In genomic region chr3R:6405674-6406565, dm6 we compare ENCODE assay signal across 3 fruit fly cellular contexts.
TF ChIP-seq lines count a peak whose summit lies in the region.

Gene Dmtn, minus strand, starts transcription at chr3R:6405895.

TF ChIP-seq in whole organism, adult, 20 proteins besides CTCF, POLR2A, EP300 and RAD21 (continued from another document):
- no peak for TF ChIP-seq cnc (optimal IDR thresholded peaks at IDR 0.05; lab: Kevin White, UChicago)
- TF ChIP-seq CG12768 (GFP tag; optimal IDR thresholded peaks at IDR 0.05; lab: Kevin White, UChicago), result peak; percentile 27

TF ChIP-seq in whole organism, embryonic, 481 proteins besides CTCF, POLR2A, EP300 and RAD21 (continued from another document and continues in another):
- TF ChIP-seq Sin3A (optimal IDR thresholded peaks at IDR 0.05; lab: Kevin White, UChicago), result peak; percentile 33
- TF ChIP-seq jumu (GFP tag; optimal IDR thresholded peaks at IDR 0.05; lab: Kevin White, UChicago), result no peak
- no peak for TF ChIP-seq chm (GFP tag; IDR thresholded peaks at IDR 0.05; lab: Robert Waterston, UW)
- TF ChIP-seq dm (GFP tag; optimal IDR thresholded peaks at IDR 0.05; lab: Kevin White, UChicago), result peak; percentile 0
- TF ChIP-seq Dip3 (GFP tag; optimal IDR thresholded peaks at IDR 0.05; lab: Kevin White, UChicago), result no peak
- TF ChIP-seq bsh (GFP tag; optimal IDR thresholded peaks at IDR 0.05; lab: Kevin White, UChicago), result peak in 1 of 2 experiments; percentile 20
- TF ChIP-seq CG1024 (GFP tag; IDR thresholded peaks at IDR 0.05; lab: Robert Waterston, UW), result no peak
- no peak for TF ChIP-seq danr (GFP tag; IDR thresholded peaks at IDR 0.05; lab: Robert Waterston, UW)
- TF ChIP-seq TFAM (GFP tag; optimal IDR thresholded peaks at IDR 0.05; lab: Kevin White, UChicago), result peak; percentile 24
- TF ChIP-seq fd96Cb (tag; optimal IDR thresholded peaks at IDR 0.05; lab: Kevin White, UChicago), result no peak
- TF ChIP-seq CG7556 (GFP tag; optimal IDR thresholded peaks at IDR 0.05; lab: Kevin White, UChicago), result peak; percentile 35
- peak; percentile 71 for TF ChIP-seq CG4282 (GFP tag; optimal IDR thresholded peaks at IDR 0.05; lab: Kevin White, UChicago)
- TF ChIP-seq CG12769 (tag; optimal IDR thresholded peaks at IDR 0.05; lab: Kevin White, UChicago), result no peak
- no peak for TF ChIP-seq CG2889 (GFP tag; IDR thresholded peaks at IDR 0.05; lab: Robert Waterston, UW)
- TF ChIP-seq CG15696 (tag; optimal IDR thresholded peaks at IDR 0.05; lab: Kevin White, UChicago), result peak; percentile 16
- no peak for TF ChIP-seq Hey (tag; optimal IDR thresholded peaks at IDR 0.05; lab: Kevin White, UChicago)
- no peak for TF ChIP-seq Ptx1 (GFP tag; IDR thresholded peaks at IDR 0.05; lab: Robert Waterston, UW)
- TF ChIP-seq CG18011 (GFP tag; optimal IDR thresholded peaks at IDR 0.05; lab: Kevin White, UChicago), result no peak
- TF ChIP-seq D19A (tag; optimal IDR thresholded peaks at IDR 0.05; lab: Kevin White, UChicago), result no peak
- TF ChIP-seq cg (GFP tag; optimal IDR thresholded peaks at IDR 0.05; lab: Kevin White, UChicago), result peak; percentile 62
- no peak for TF ChIP-seq toy (GFP tag; IDR thresholded peaks at IDR 0.05; lab: Robert Waterston, UW)
- TF ChIP-seq CG4854 (GFP tag; optimal IDR thresholded peaks at IDR 0.05; lab: Kevin White, UChicago), result no peak
- TF ChIP-seq Myb (GFP tag; optimal IDR thresholded peaks at IDR 0.05; lab: Kevin White, UChicago), result peak; percentile 37
- TF ChIP-seq her (GFP tag; optimal IDR thresholded peaks at IDR 0.05; lab: Kevin White, UChicago), result peak; percentile 10
- peak; percentile 38 for TF ChIP-seq mirr (GFP tag; optimal IDR thresholded peaks at IDR 0.05; lab: Kevin White, UChicago)
- no peak for TF ChIP-seq CG10979 (tag; optimal IDR thresholded peaks at IDR 0.05; lab: Kevin White, UChicago)
- peak; percentile 64 for TF ChIP-seq gfzf (GFP tag; optimal IDR thresholded peaks at IDR 0.05; lab: Kevin White, UChicago)
- TF ChIP-seq CHES-1-like (GFP tag; optimal IDR thresholded peaks at IDR 0.05; lab: Kevin White, UChicago), result peak; percentile 24
- TF ChIP-seq phol (tag; optimal IDR thresholded peaks at IDR 0.05; lab: Kevin White, UChicago), result peak; percentile 51
- TF ChIP-seq wdn (GFP tag; IDR thresholded peaks at IDR 0.05; lab: Robert Waterston, UW), result no peak
- TF ChIP-seq Doc2 (GFP tag; IDR thresholded peaks at IDR 0.05; lab: Robert Waterston, UW), result no peak
- peak; percentile 12 for TF ChIP-seq Sox102F (GFP tag; optimal IDR thresholded peaks at IDR 0.05; lab: Kevin White, UChicago)
- TF ChIP-seq oc (tag; optimal IDR thresholded peaks at IDR 0.05; lab: Kevin White, UChicago), result peak; percentile 29
- peak; percentile 1 for TF ChIP-seq bigmax (GFP tag; optimal IDR thresholded peaks at IDR 0.05; lab: Kevin White, UChicago)
- TF ChIP-seq ems (GFP tag; optimal IDR thresholded peaks at IDR 0.05; lab: Kevin White, UChicago), result peak; percentile 6
- TF ChIP-seq prd (optimal IDR thresholded peaks at IDR 0.05; lab: Kevin White, UChicago), result no peak
- no peak for TF ChIP-seq prd (GFP tag; IDR thresholded peaks at IDR 0.05; lab: Robert Waterston, UW)
- TF ChIP-seq CG43689 (GFP tag; IDR thresholded peaks at IDR 0.05; lab: Robert Waterston, UW), result no peak
- peak; percentile 44 for TF ChIP-seq CG13775 (GFP tag; optimal IDR thresholded peaks at IDR 0.05; lab: Kevin White, UChicago)
- no peak for TF ChIP-seq hb (GFP tag; IDR thresholded peaks at IDR 0.05; lab: Robert Waterston, UW; ENCODE audit: partially characterized antibody)
- TF ChIP-seq Rfx (GFP tag; IDR thresholded peaks at IDR 0.05; lab: Robert Waterston, UW), result no peak
- TF ChIP-seq exex (tag; optimal IDR thresholded peaks at IDR 0.05; lab: Kevin White, UChicago), result no peak
- TF ChIP-seq tap (tag; optimal IDR thresholded peaks at IDR 0.05; lab: Kevin White, UChicago), result peak; percentile 2
- no peak for TF ChIP-seq CG10462 (GFP tag; optimal IDR thresholded peaks at IDR 0.05; lab: Kevin White, UChicago)
- TF ChIP-seq ash1 (GFP tag; optimal IDR thresholded peaks at IDR 0.05; lab: Kevin White, UChicago), result no peak
- TF ChIP-seq CG4424 (GFP tag; optimal IDR thresholded peaks at IDR 0.05; lab: Kevin White, UChicago), result peak; percentile 38
- peak; percentile 3; the same call in 1 of the 4 replicates for TF ChIP-seq Gug (GFP tag; IDR thresholded peaks at IDR 0.05; lab: Robert Waterston, UW)
- peak; percentile 16 for TF ChIP-seq CG17912 (GFP tag; optimal IDR thresholded peaks at IDR 0.05; lab: Kevin White, UChicago)
- peak; percentile 80 for TF ChIP-seq Vsx1 (GFP tag; optimal IDR thresholded peaks at IDR 0.05; lab: Kevin White, UChicago)
- TF ChIP-seq CG2875 (GFP tag; optimal IDR thresholded peaks at IDR 0.05; lab: Kevin White, UChicago), result peak; percentile 24
- no peak for TF ChIP-seq CG2129 (GFP tag; IDR thresholded peaks at IDR 0.05; lab: Robert Waterston, UW; ENCODE audit: partially characterized antibody)
- TF ChIP-seq pb (GFP tag; optimal IDR thresholded peaks at IDR 0.05; lab: Kevin White, UChicago), result no peak
- no peak for TF ChIP-seq ATbp (GFP tag; optimal IDR thresholded peaks at IDR 0.05; lab: Kevin White, UChicago)
- peak; percentile 70 for TF ChIP-seq pzg (GFP tag; optimal IDR thresholded peaks at IDR 0.05; lab: Kevin White, UChicago)
- TF ChIP-seq CG7357 (GFP tag; IDR thresholded peaks at IDR 0.05; lab: Robert Waterston, UW), result peak; percentile 81
- no peak for TF ChIP-seq CkIIα-i1 (GFP tag; IDR thresholded peaks at IDR 0.05; lab: Robert Waterston, UW)
- TF ChIP-seq CG2120 (GFP tag; optimal IDR thresholded peaks at IDR 0.05; lab: Kevin White, UChicago), result peak; percentile 32
- TF ChIP-seq CG13894 (tag; optimal IDR thresholded peaks at IDR 0.05; lab: Kevin White, UChicago), result peak; percentile 44
- no peak for TF ChIP-seq CG11247 (GFP tag; IDR thresholded peaks at IDR 0.05; lab: Robert Waterston, UW)
- TF ChIP-seq CG9817 (tag; optimal IDR thresholded peaks at IDR 0.05; lab: Kevin White, UChicago), result peak; percentile 15
- TF ChIP-seq CG7271 (tag; optimal IDR thresholded peaks at IDR 0.05; lab: Kevin White, UChicago), result peak; percentile 0
- TF ChIP-seq mld (GFP tag; IDR thresholded peaks at IDR 0.05; lab: Robert Waterston, UW; ENCODE audit: partially characterized antibody), result no peak
- peak; percentile 15 for TF ChIP-seq CG33213 (GFP tag; optimal IDR thresholded peaks at IDR 0.05; lab: Kevin White, UChicago)
- TF ChIP-seq CrebB (tag; optimal IDR thresholded peaks at IDR 0.05; lab: Kevin White, UChicago), result peak; percentile 34
- TF ChIP-seq caup (GFP tag; optimal IDR thresholded peaks at IDR 0.05; lab: Kevin White, UChicago; ENCODE audit: severe bottlenecking), result peak; percentile 30
- no peak for TF ChIP-seq CG11696 (GFP tag; IDR thresholded peaks at IDR 0.05; lab: Robert Waterston, UW)
- TF ChIP-seq CG17802 (tag; optimal IDR thresholded peaks at IDR 0.05; lab: Kevin White, UChicago), result no peak

TF ChIP-seq in whole organism, prepupa, 60 proteins besides CTCF, POLR2A, EP300 and RAD21 (continued from another document):
- TF ChIP-seq CG10631 (GFP tag; optimal IDR thresholded peaks at IDR 0.05; lab: Kevin White, UChicago), result peak; percentile 0
- peak; percentile 55 for TF ChIP-seq Eip78C (GFP tag; lab: Kevin White, UChicago)
- TF ChIP-seq Ets21C (GFP tag; optimal IDR thresholded peaks at IDR 0.05; lab: Kevin White, UChicago), result no peak
- TF ChIP-seq CG4318 (GFP tag; optimal IDR thresholded peaks at IDR 0.05; lab: Kevin White, UChicago), result no peak
- TF ChIP-seq CG6163 (GFP tag; IDR thresholded peaks at IDR 0.05; lab: Robert Waterston, UW), result no peak
- TF ChIP-seq salr (GFP tag; optimal IDR thresholded peaks at IDR 0.05; lab: Kevin White, UChicago), result peak in 1 of 2 experiments; percentile 27
- TF ChIP-seq Hr39 (GFP tag; optimal IDR thresholded peaks at IDR 0.05; lab: Kevin White, UChicago), result no peak
- no peak for TF ChIP-seq Met (GFP tag; optimal IDR thresholded peaks at IDR 0.05; lab: Kevin White, UChicago)
- no peak for TF ChIP-seq Hr38 (GFP tag; optimal IDR thresholded peaks at IDR 0.05; lab: Kevin White, UChicago)
- peak; percentile 29 for TF ChIP-seq Sox14 (GFP tag; optimal IDR thresholded peaks at IDR 0.05; lab: Kevin White, UChicago)
- no peak for TF ChIP-seq CG6792 (GFP tag; optimal IDR thresholded peaks at IDR 0.05; lab: Kevin White, UChicago)
- TF ChIP-seq net (GFP tag; optimal IDR thresholded peaks at IDR 0.05; lab: Kevin White, UChicago), result peak; percentile 34
- TF ChIP-seq CG6276 (GFP tag; optimal IDR thresholded peaks at IDR 0.05; lab: Kevin White, UChicago), result no peak
- TF ChIP-seq fkh (GFP tag; optimal IDR thresholded peaks at IDR 0.05; lab: Kevin White, UChicago), result peak; percentile 68
- TF ChIP-seq Smox (GFP tag; optimal IDR thresholded peaks at IDR 0.05; lab: Kevin White, UChicago), result peak; percentile 11
- TF ChIP-seq Gug (GFP tag; IDR thresholded peaks at IDR 0.05; lab: Robert Waterston, UW), result no peak
- TF ChIP-seq Sox102F (GFP tag; optimal IDR thresholded peaks at IDR 0.05; lab: Kevin White, UChicago), result peak; percentile 9
- TF ChIP-seq CG1621 (tag; optimal IDR thresholded peaks at IDR 0.05; lab: Kevin White, UChicago), result no peak
- peak; percentile 51 for TF ChIP-seq Eip93F (GFP tag; optimal IDR thresholded peaks at IDR 0.05; lab: Kevin White, UChicago)
- TF ChIP-seq Ets96B (tag; optimal IDR thresholded peaks at IDR 0.05; lab: Kevin White, UChicago), result no peak
- no peak for TF ChIP-seq fd59A (GFP tag; optimal IDR thresholded peaks at IDR 0.05; lab: Kevin White, UChicago)
- peak; percentile 57 for TF ChIP-seq CG6854 (GFP tag; optimal IDR thresholded peaks at IDR 0.05; lab: Kevin White, UChicago)
- TF ChIP-seq vri (GFP tag; optimal IDR thresholded peaks at IDR 0.05; lab: Kevin White, UChicago), result peak; percentile 39
- no peak for TF ChIP-seq fd85E (GFP tag; optimal IDR thresholded peaks at IDR 0.05; lab: Kevin White, UChicago)
- TF ChIP-seq acj6 (GFP tag; optimal IDR thresholded peaks at IDR 0.05; lab: Kevin White, UChicago), result no peak
